Fruit fly (Drosophila melanogaster) whole organism, embryonic: ENCODE measurements around the gene sob.

Experiments
- CG10267 ChIP-seq: fragments of 200-800 bp; sonication (Bioruptor generic); optimal IDR thresholded peaks from 2 replicates; lab custom pipeline; 2018; ENCODE audit warnings: missing biosample characterization, mild to moderate bottlenecking, missing genetic modification characterization, moderate library complexity
- CG10959 ChIP-seq: fragments of 200-800 bp; sonication (Bioruptor generic); IDR thresholded peaks from 2 replicates; pipeline ENCODE4 v1.3.6; 2022; ENCODE audit warnings: missing biosample characterization, missing genetic modification characterization
- CG10979 ChIP-seq: fragments of 200-800 bp; sonication (Bioruptor generic); optimal IDR thresholded peaks from 2 replicates; lab custom pipeline; 2018; ENCODE audit warnings: missing biosample characterization, mild to moderate bottlenecking, missing genetic modification characterization, moderate library complexity
- CG11247 ChIP-seq: fragments of 200-800 bp; sonication (Bioruptor generic); IDR thresholded peaks from 2 replicates; pipeline ENCODE4 v1.3.6; 2022; ENCODE audit warnings: missing biosample characterization, missing genetic modification characterization
- CG11504 ChIP-seq: fragments of 200-800 bp; sonication (Bioruptor generic); optimal IDR thresholded peaks from 3 replicates; lab custom pipeline; 2019; ENCODE audit warnings: missing biosample characterization, mild to moderate bottlenecking, missing genetic modification characterization, moderate library complexity
- CG13123 ChIP-seq: fragments of 200-800 bp; sonication (Bioruptor generic); optimal IDR thresholded peaks from 2 replicates; lab custom pipeline; 2016; ENCODE audit warnings: missing biosample characterization, missing genetic modification characterization
- CG13424 ChIP-seq: fragments of 200-800 bp; sonication (Bioruptor generic); optimal IDR thresholded peaks from 2 replicates; lab custom pipeline; 2019; ENCODE audit warnings: missing biosample characterization, mild to moderate bottlenecking, missing genetic modification characterization, moderate library complexity
- CG15011 ChIP-seq: fragments of 200-800 bp; sonication (Bioruptor generic); optimal IDR thresholded peaks from 3 replicates; lab custom pipeline; 2018; ENCODE audit warnings: missing biosample characterization, mild to moderate bottlenecking, missing genetic modification characterization
- CG17829 ChIP-seq: fragments of 200-800 bp; optimal IDR thresholded peaks from 2 replicates; lab custom pipeline; 2019; ENCODE audit warnings: missing biosample characterization, mild to moderate bottlenecking, missing genetic modification characterization, moderate library complexity
- CG17912 ChIP-seq: fragments of 200-800 bp; sonication (Bioruptor generic); optimal IDR thresholded peaks from 2 replicates; lab custom pipeline; 2018; ENCODE audit warnings: missing biosample characterization, mild to moderate bottlenecking, missing genetic modification characterization
- CG18619 ChIP-seq: fragments of 200-800 bp; sonication (Bioruptor generic); optimal IDR thresholded peaks from 3 replicates; lab custom pipeline; 2017; ENCODE audit warnings: missing biosample characterization, mild to moderate bottlenecking, missing genetic modification characterization
- CG32772 ChIP-seq: fragments of 200-800 bp; sonication (Bioruptor generic); IDR thresholded peaks from 2 replicates; pipeline ENCODE4 v1.3.6; 2022; ENCODE audit warnings: missing biosample characterization, missing genetic modification characterization
- CG4282 ChIP-seq: fragments of 200-800 bp; sonication (Bioruptor generic); optimal IDR thresholded peaks from 2 replicates; lab custom pipeline; 2016; ENCODE audit warnings: missing biosample characterization, missing genetic modification characterization
- CG6791 ChIP-seq: fragments of 200-800 bp; sonication (Bioruptor generic); IDR thresholded peaks from 3 replicates; pipeline ENCODE4 v1.3.6; 2022; ENCODE audit warnings: missing biosample characterization, missing genetic modification characterization; ENCODE audit not compliant: partially characterized antibody
- CG7839 ChIP-seq: fragments of 200-800 bp; sonication (Bioruptor generic); optimal IDR thresholded peaks from 3 replicates; lab custom pipeline; 2018; ENCODE audit warnings: missing biosample characterization, mild to moderate bottlenecking, missing genetic modification characterization, moderate library complexity
- CTCF ChIP-seq: fragments of 200-800 bp; sonication (Bioruptor generic); optimal IDR thresholded peaks from 2 replicates; lab custom pipeline; 2017; ENCODE audit warnings: missing biosample characterization, mild to moderate bottlenecking, missing genetic modification characterization, moderate library complexity
- CrebB ChIP-seq: fragments of 200-800 bp; sonication (Bioruptor generic); optimal IDR thresholded peaks from 3 replicates; lab custom pipeline; 2018; ENCODE audit warnings: missing biosample characterization, mild to moderate bottlenecking, missing genetic modification characterization
- D ChIP-seq, 2 experiments: fragments of 200-800 bp in 1 of 2; fragments of >200 bp in 1 of 2; sonication (Bioruptor generic) in 1 of 2; optimal IDR thresholded peaks; 2 replicates in 1 of 2; 3 replicates in 1 of 2; lab custom pipeline; 2017; ENCODE audit warnings: mild to moderate bottlenecking in 1 of 2, missing biosample characterization in 1 of 2, missing genetic modification characterization in 1 of 2, missing genetic modification reagents in 1 of 2
- D19B ChIP-seq: fragments of 200-800 bp; sonication (Bioruptor generic); optimal IDR thresholded peaks from 2 replicates; lab custom pipeline; 2017; ENCODE audit warnings: missing biosample characterization, mild to moderate bottlenecking, missing genetic modification characterization
- Deaf1 ChIP-seq: fragments of 200-800 bp; optimal IDR thresholded peaks from 3 replicates; lab custom pipeline; 2019; ENCODE audit warnings: missing biosample characterization, mild to moderate bottlenecking, missing genetic modification characterization, moderate library complexity
- E2f1 ChIP-seq: fragments of 200-800 bp; sonication (Bioruptor generic); IDR thresholded peaks from 2 replicates; pipeline ENCODE4 v1.3.6; 2022; ENCODE audit warnings: missing biosample characterization, missing genetic modification characterization
- HLH54F ChIP-seq: fragments of 200-800 bp; sonication (Bioruptor generic); optimal IDR thresholded peaks from 3 replicates; lab custom pipeline; 2016; ENCODE audit warnings: missing biosample characterization, missing genetic modification characterization
- Hr78 ChIP-seq, 2 experiments: fragments of 200-800 bp in 1 of 2; fragments of >200 bp in 1 of 2; sonication (Bioruptor generic) in 1 of 2; optimal IDR thresholded peaks; 2 replicates each; lab custom pipeline; 2017 to 2019; ENCODE audit warnings: missing biosample characterization in 2 of 2, missing genetic modification characterization in 2 of 2, mild to moderate bottlenecking in 1 of 2, moderate library complexity in 1 of 2
- Hsf ChIP-seq: fragments of 200-800 bp; sonication (Bioruptor generic); optimal IDR thresholded peaks from 3 replicates; lab custom pipeline; 2016; ENCODE audit warnings: missing biosample characterization, missing genetic modification characterization
- MTF-1 ChIP-seq: fragments of 200-800 bp; sonication (Bioruptor generic); optimal IDR thresholded peaks from 2 replicates; lab custom pipeline; 2018; ENCODE audit warnings: missing biosample characterization, mild to moderate bottlenecking, missing genetic modification characterization, borderline replicate concordance
- Poxn ChIP-seq: fragments of 200-800 bp; sonication (Bioruptor generic); IDR thresholded peaks from 2 replicates; pipeline ENCODE4 v1.3.6; 2022; ENCODE audit warnings: missing biosample characterization, missing genetic modification characterization
- Rx ChIP-seq: fragments of 200-800 bp; sonication (Bioruptor generic); IDR thresholded peaks from 2 replicates; pipeline ENCODE4 v1.3.6; 2022; ENCODE audit warnings: missing biosample characterization, missing genetic modification characterization
- Six4 ChIP-seq: fragments of 200-800 bp; sonication (Bioruptor generic); optimal IDR thresholded peaks from 2 replicates; lab custom pipeline; 2016; ENCODE audit warnings: missing biosample characterization, missing genetic modification characterization
- Sox100B ChIP-seq: fragments of 200-800 bp; sonication (Bioruptor generic); optimal IDR thresholded peaks from 3 replicates; lab custom pipeline; 2018; ENCODE audit warnings: missing biosample characterization, mild to moderate bottlenecking, missing genetic modification characterization
- Sox102F ChIP-seq: fragments of 200-800 bp; sonication (Bioruptor generic); optimal IDR thresholded peaks from 2 replicates; lab custom pipeline; 2018; ENCODE audit warnings: missing biosample characterization, mild to moderate bottlenecking, missing genetic modification characterization, moderate library complexity
- Trl ChIP-seq, 3 experiments: fragments of >200 bp in 2 of 3; fragments of 200-800 bp in 1 of 3; sonication (Bioruptor generic) in 1 of 3; optimal IDR thresholded peaks; 2 replicates in 1 of 3; 3 replicates in 2 of 3; lab custom pipeline; 2016 to 2017; ENCODE audit warnings: missing biosample characterization in 1 of 3, missing genetic modification characterization in 1 of 3
- YL-1 ChIP-seq: fragments of 200-800 bp; sonication (Bioruptor generic); optimal IDR thresholded peaks from 3 replicates; lab custom pipeline; 2017; ENCODE audit warnings: missing biosample characterization, mild to moderate bottlenecking, missing genetic modification characterization
- amos ChIP-seq: fragments of 200-800 bp; sonication (Bioruptor generic); IDR thresholded peaks from 2 replicates; pipeline ENCODE4 v1.3.6; 2022; ENCODE audit warnings: missing biosample characterization, missing genetic modification characterization; ENCODE audit not compliant: partially characterized antibody
- ato ChIP-seq: fragments of 200-800 bp; sonication (Bioruptor generic); IDR thresholded peaks from 2 replicates; pipeline ENCODE4 v1.3.6; 2022; ENCODE audit warnings: missing biosample characterization, missing genetic modification characterization; ENCODE audit not compliant: partially characterized antibody
- crol ChIP-seq: fragments of 200-800 bp; sonication (Bioruptor generic); IDR thresholded peaks from 2 replicates; pipeline ENCODE4 v1.3.6; 2022; ENCODE audit warnings: missing biosample characterization, missing genetic modification characterization
- dpn ChIP-seq, 2 experiments: fragments of 200-800 bp; sonication (Bioruptor generic); optimal IDR thresholded peaks; 3 replicates each; lab custom pipeline; 2016; ENCODE audit warnings: missing biosample characterization in 2 of 2, missing genetic modification characterization in 2 of 2
- exex ChIP-seq: fragments of 200-800 bp; sonication (Bioruptor generic); optimal IDR thresholded peaks from 4 replicates; lab custom pipeline; 2018; ENCODE audit warnings: missing biosample characterization, mild to moderate bottlenecking, missing genetic modification characterization, moderate library complexity
- fd102C ChIP-seq: fragments of 200-800 bp; sonication (Bioruptor generic); optimal IDR thresholded peaks from 2 replicates; lab custom pipeline; 2018; ENCODE audit warnings: missing biosample characterization, mild to moderate bottlenecking, missing genetic modification characterization, moderate library complexity
- fd96Cb ChIP-seq: fragments of 200-800 bp; sonication (Bioruptor generic); optimal IDR thresholded peaks from 2 replicates; lab custom pipeline; 2018; ENCODE audit warnings: missing biosample characterization, mild to moderate bottlenecking, missing genetic modification characterization, moderate library complexity
- kah ChIP-seq: fragments of 200-800 bp; sonication (Bioruptor generic); optimal IDR thresholded peaks from 2 replicates; lab custom pipeline; 2018; ENCODE audit warnings: missing biosample characterization, mild to moderate bottlenecking, missing genetic modification characterization
- lov ChIP-seq, 2 experiments: fragments of 200-800 bp in 1 of 2; fragments of >200 bp in 1 of 2; sonication (Bioruptor generic) in 1 of 2; IDR thresholded peaks in 1 of 2; optimal IDR thresholded peaks in 1 of 2; 2 replicates in 1 of 2; 3 replicates in 1 of 2; pipeline versions ENCODE4 v1.3.6 to Lab custom; 2017 to 2022; ENCODE audit warnings: missing biosample characterization in 1 of 2, missing genetic modification characterization in 1 of 2
- nerfin-1 ChIP-seq: fragments of 200-800 bp; sonication (Bioruptor generic); optimal IDR thresholded peaks from 3 replicates; lab custom pipeline; 2019; ENCODE audit warnings: missing biosample characterization, mild to moderate bottlenecking, missing genetic modification characterization, moderate library complexity
- slou ChIP-seq: fragments of 200-800 bp; sonication (Bioruptor generic); optimal IDR thresholded peaks from 3 replicates; lab custom pipeline; 2016; ENCODE audit warnings: missing biosample characterization, missing genetic modification characterization
- unc-4 ChIP-seq: fragments of 200-800 bp; sonication (Bioruptor generic); IDR thresholded peaks from 2 replicates; pipeline ENCODE4 v1.3.6; 2022; ENCODE audit warnings: missing biosample characterization, missing genetic modification characterization; ENCODE audit not compliant: partially characterized antibody
- wor ChIP-seq: fragments of 200-800 bp; sonication (Bioruptor generic); IDR thresholded peaks from 2 replicates; pipeline ENCODE4 v1.3.6; 2022; ENCODE audit warnings: missing biosample characterization, missing genetic modification characterization
- zen ChIP-seq: fragments of 200-800 bp; sonication (Bioruptor generic); optimal IDR thresholded peaks from 3 replicates; lab custom pipeline; 2018; ENCODE audit warnings: missing biosample characterization, mild to moderate bottlenecking, missing genetic modification characterization, moderate library complexity
- zfh2 ChIP-seq: fragments of 200-800 bp; sonication (Bioruptor generic); optimal IDR thresholded peaks from 2 replicates; lab custom pipeline; 2016; ENCODE audit warnings: missing biosample characterization, missing genetic modification characterization

Gene sob

dm6 chr2L:3555408-3556058 lies 25.0 kb downstream of the sob start (continued):
- TF ChIP-seq dpn (GFP tag; optimal IDR thresholded peaks at IDR 0.05; lab: Kevin White, UChicago) (no peak), ato (GFP tag; lab: Robert Waterston, UW) (no peak), MTF-1 (GFP tag; lab: Kevin White, UChicago) (no peak), fd102C (GFP tag; lab: Kevin White, UChicago) (no peak), crol (GFP tag; lab: Robert Waterston, UW) (no peak), CG10959 (GFP tag; lab: Robert Waterston, UW) (peak; percentile 59; the same call in 1 of the 2 replicates), CG10979 (peak; percentile 55), zfh2 (GFP tag; lab: Kevin White, UChicago) (no peak), CG17912 (no peak), Trl (optimal IDR thresholded peaks at IDR 0.05; lab: Kevin White, UChicago) (no peak), Trl (GFP tag; optimal IDR thresholded peaks at IDR 0.05; lab: Kevin White, UChicago) (no peak), Rx (GFP tag; lab: Robert Waterston, UW) (no peak), D (optimal IDR thresholded peaks at IDR 0.05; lab: Kevin White, UChicago) (no peak), D (GFP tag; optimal IDR thresholded peaks at IDR 0.05; lab: Kevin White, UChicago) (peak; percentile 19), CG11247 (GFP tag; lab: Robert Waterston, UW) (no peak), CG7839 (tag; lab: Kevin White, UChicago) (peak; percentile 29), CG10267 (tag; lab: Kevin White, UChicago) (peak; percentile 35), slou (GFP tag; lab: Kevin White, UChicago) (no peak), lov (optimal IDR thresholded peaks at IDR 0.05; lab: Kevin White, UChicago) (no peak), lov (GFP tag; IDR thresholded peaks at IDR 0.05; lab: Robert Waterston, UW) (peak; percentile 78; the same call in 2 of the 3 replicates), zen (tag; lab: Kevin White, UChicago) (peak; percentile 17), Six4 (GFP tag; lab: Kevin White, UChicago) (no peak), HLH54F (GFP tag; lab: Kevin White, UChicago) (no peak), CG13424 (tag; lab: Kevin White, UChicago) (peak; percentile 16), Hr78 (GFP tag; optimal IDR thresholded peaks at IDR 0.05; lab: Kevin White, UChicago) (peak in 1 of 2 experiments; percentile 88), D19B (GFP tag; lab: Kevin White, UChicago) (no peak), CG4282 (GFP tag; lab: Kevin White, UChicago) (no peak), CG15011 (GFP tag; lab: Kevin White, UChicago) (no peak), CrebB (tag; lab: Kevin White, UChicago) (no peak), wor (GFP tag; lab: Robert Waterston, UW) (no peak), CG13123 (GFP tag; lab: Kevin White, UChicago) (no peak), Poxn (GFP tag; lab: Robert Waterston, UW) (no peak), Deaf1 (no peak), Sox100B (GFP tag; lab: Kevin White, UChicago) (no peak), kah (GFP tag; lab: Kevin White, UChicago) (no peak), exex (tag; lab: Kevin White, UChicago) (no peak), CG32772 (GFP tag; lab: Robert Waterston, UW) (0 out of 2 replicates have a peak, but pooled peaks have one; percentile 23), Hsf (GFP tag; lab: Kevin White, UChicago) (no peak), nerfin-1 (tag; lab: Kevin White, UChicago) (peak; percentile 16), CG18619 (GFP tag; lab: Kevin White, UChicago) (no peak), Sox102F (GFP tag; lab: Kevin White, UChicago) (peak; percentile 23), CG11504 (peak; percentile 32), YL-1 (GFP tag; lab: Kevin White, UChicago) (no peak), CG17829 (peak; percentile 37), E2f1 (GFP tag; lab: Robert Waterston, UW) (0 out of 2 replicates have a peak, but pooled peaks have one; percentile 8), CTCF (GFP tag; lab: Kevin White, UChicago) (no peak), CG6791 (GFP tag; lab: Robert Waterston, UW) (no peak), amos (GFP tag; lab: Robert Waterston, UW) (peak; percentile 26; the same call in 1 of the 2 replicates), fd96Cb (tag; lab: Kevin White, UChicago) (peak; percentile 7), unc-4 (GFP tag; lab: Robert Waterston, UW) (no peak)
